Fruit fly (Drosophila melanogaster) whole organism, embryonic: Measurements from ENCODE around the gene CG42798.
A peak's percentile ranks its signal among the peaks of the same experiment; 100 is the strongest.

Experiments
- Asciz ChIP-seq: fragments of 200-800 bp; sonication (Bioruptor generic); optimal IDR thresholded peaks from 2 replicates; lab custom pipeline; 2017; ENCODE audit warnings: missing biosample characterization, mild to moderate bottlenecking, missing genetic modification characterization, missing genetic modification reagents
- BEAF-32 ChIP-seq: fragments of 200-800 bp; sonication (Bioruptor generic); optimal IDR thresholded peaks from 3 replicates; lab custom pipeline; 2017; ENCODE audit warnings: missing biosample characterization, missing genetic modification characterization, mild to moderate bottlenecking, moderate library complexity, missing genetic modification reagents
- CG10267 ChIP-seq: fragments of 200-800 bp; sonication (Bioruptor generic); optimal IDR thresholded peaks from 2 replicates; lab custom pipeline; 2018; ENCODE audit warnings: missing biosample characterization, mild to moderate bottlenecking, missing genetic modification characterization, moderate library complexity
- CG10366 ChIP-seq: fragments of 200-800 bp; sonication (Bioruptor generic); IDR thresholded peaks from 2 replicates; pipeline ENCODE4 v1.3.6; 2022; ENCODE audit warnings: missing biosample characterization, missing genetic modification characterization
- CG10979 ChIP-seq: fragments of 200-800 bp; sonication (Bioruptor generic); optimal IDR thresholded peaks from 2 replicates; lab custom pipeline; 2018; ENCODE audit warnings: missing biosample characterization, mild to moderate bottlenecking, missing genetic modification characterization, moderate library complexity
- CG12155 ChIP-seq: fragments of 200-800 bp; sonication (Bioruptor generic); optimal IDR thresholded peaks from 3 replicates; lab custom pipeline; 2016; ENCODE audit warnings: missing biosample characterization, missing genetic modification characterization
- CG1233 ChIP-seq: fragments of 200-800 bp; sonication (Bioruptor generic); optimal IDR thresholded peaks from 4 replicates; lab custom pipeline; 2018; ENCODE audit warnings: missing biosample characterization, mild to moderate bottlenecking, missing genetic modification characterization
- CG13123 ChIP-seq: fragments of 200-800 bp; sonication (Bioruptor generic); optimal IDR thresholded peaks from 2 replicates; lab custom pipeline; 2016; ENCODE audit warnings: missing biosample characterization, missing genetic modification characterization
- CG13624 ChIP-seq: fragments of 200-800 bp; sonication (Bioruptor generic); optimal IDR thresholded peaks from 2 replicates; lab custom pipeline; 2016; ENCODE audit warnings: missing biosample characterization, missing genetic modification characterization
- CG1603 ChIP-seq: fragments of 200-800 bp; sonication (Bioruptor generic); optimal IDR thresholded peaks from 2 replicates; lab custom pipeline; 2019; ENCODE audit warnings: missing biosample characterization, mild to moderate bottlenecking, missing genetic modification characterization, moderate library complexity
- CG17802 ChIP-seq: fragments of 200-800 bp; sonication (Bioruptor generic); optimal IDR thresholded peaks from 2 replicates; lab custom pipeline; 2018; ENCODE audit warnings: missing biosample characterization, mild to moderate bottlenecking, missing genetic modification characterization, moderate library complexity
- CG30431 ChIP-seq: fragments of 200-800 bp; sonication (Bioruptor generic); optimal IDR thresholded peaks from 2 replicates; lab custom pipeline; 2017; ENCODE audit warnings: missing biosample characterization, missing genetic modification characterization
- CG31388 ChIP-seq: fragments of 200-800 bp; sonication (Bioruptor generic); optimal IDR thresholded peaks from 2 replicates; lab custom pipeline; 2016; ENCODE audit warnings: missing biosample characterization, missing genetic modification characterization
- CG32767 ChIP-seq: fragments of 200-800 bp; sonication (Bioruptor generic); IDR thresholded peaks from 2 replicates; pipeline ENCODE4 v1.3.6; 2022; ENCODE audit warnings: missing biosample characterization, missing genetic modification characterization
- CG34224 ChIP-seq: fragments of 200-800 bp; sonication (Bioruptor generic); IDR thresholded peaks from 3 replicates; pipeline ENCODE4 v1.3.6; 2022; ENCODE audit warnings: missing biosample characterization, missing genetic modification characterization; ENCODE audit not compliant: partially characterized antibody
- CG34422 ChIP-seq: fragments of 200-800 bp; sonication (Bioruptor generic); IDR thresholded peaks from 3 replicates; pipeline ENCODE4 v1.3.6; 2022; ENCODE audit warnings: missing biosample characterization, missing genetic modification characterization
- CG42726 ChIP-seq: fragments of 200-800 bp; sonication (Bioruptor generic); IDR thresholded peaks from 2 replicates; pipeline ENCODE4 v1.3.6; 2022; ENCODE audit warnings: missing biosample characterization, missing genetic modification characterization; ENCODE audit not compliant: partially characterized antibody
- CG4404 ChIP-seq: fragments of 200-800 bp; sonication (Bioruptor generic); IDR thresholded peaks from 2 replicates; pipeline ENCODE4 v1.3.6; 2022; ENCODE audit warnings: missing biosample characterization, missing genetic modification characterization
- CG6813 ChIP-seq: fragments of 200-800 bp; sonication (Bioruptor generic); optimal IDR thresholded peaks from 2 replicates; lab custom pipeline; 2017; ENCODE audit warnings: missing biosample characterization, missing genetic modification characterization, mild to moderate bottlenecking, moderate library complexity, missing genetic modification reagents
- CG9609 ChIP-seq: fragments of 200-800 bp; sonication (Bioruptor generic); optimal IDR thresholded peaks from 3 replicates; lab custom pipeline; 2016; ENCODE audit warnings: missing biosample characterization, missing genetic modification characterization
- CkIIα-i1 ChIP-seq: fragments of 200-800 bp; sonication (Bioruptor generic); IDR thresholded peaks from 2 replicates; pipeline ENCODE4 v1.3.6; 2022; ENCODE audit warnings: missing biosample characterization, missing genetic modification characterization
- Dfd ChIP-seq, 2 experiments: fragments of >200 bp; optimal IDR thresholded peaks; 2 replicates each; lab custom pipeline; 2017; ENCODE audit warnings: missing biosample characterization in 2 of 2, missing genetic modification characterization in 2 of 2
- Fer1 ChIP-seq: fragments of 200-800 bp; sonication (Bioruptor generic); optimal IDR thresholded peaks from 2 replicates; lab custom pipeline; 2017; ENCODE audit warnings: missing biosample characterization, mild to moderate bottlenecking, missing genetic modification characterization
- HLH4C ChIP-seq: fragments of 200-800 bp; sonication (Bioruptor generic); IDR thresholded peaks from 3 replicates; pipeline ENCODE4 v1.3.6; 2022; ENCODE audit warnings: missing biosample characterization, missing genetic modification characterization; ENCODE audit not compliant: partially characterized antibody
- HLH54F ChIP-seq: fragments of 200-800 bp; sonication (Bioruptor generic); optimal IDR thresholded peaks from 3 replicates; lab custom pipeline; 2016; ENCODE audit warnings: missing biosample characterization, missing genetic modification characterization
- Hmr ChIP-seq: fragments of 200-800 bp; sonication (Bioruptor generic); optimal IDR thresholded peaks from 3 replicates; lab custom pipeline; 2017; ENCODE audit warnings: mild to moderate bottlenecking, missing biosample characterization, missing genetic modification reagents, missing genetic modification characterization
- NC2β ChIP-seq: fragments of 200-800 bp; sonication (Bioruptor generic); optimal IDR thresholded peaks from 2 replicates; lab custom pipeline; 2016; ENCODE audit warnings: missing biosample characterization, missing genetic modification characterization
- NK7.1 ChIP-seq: fragments of 200-800 bp; sonication (Bioruptor generic); optimal IDR thresholded peaks from 3 replicates; lab custom pipeline; 2016; ENCODE audit warnings: missing biosample characterization, missing genetic modification characterization
- Oaz ChIP-seq: fragments of 200-800 bp; sonication (Bioruptor generic); IDR thresholded peaks from 2 replicates; pipeline ENCODE4 v1.3.6; 2022; ENCODE audit warnings: missing biosample characterization, missing genetic modification characterization
- ac ChIP-seq: fragments of 200-800 bp; sonication (Bioruptor generic); optimal IDR thresholded peaks from 3 replicates; lab custom pipeline; 2017; ENCODE audit warnings: missing biosample characterization, mild to moderate bottlenecking, missing genetic modification characterization
- ara ChIP-seq: fragments of 200-800 bp; sonication (Bioruptor generic); IDR thresholded peaks from 2 replicates; pipeline ENCODE4 v1.3.6; 2022; ENCODE audit warnings: missing biosample characterization, missing genetic modification characterization
- ase ChIP-seq: fragments of 200-800 bp; sonication (Bioruptor generic); IDR thresholded peaks from 3 replicates; pipeline ENCODE4 v1.3.6; 2022; ENCODE audit warnings: missing biosample characterization, missing genetic modification characterization
- dimm ChIP-seq: fragments of 200-800 bp; sonication (Bioruptor generic); IDR thresholded peaks from 2 replicates; pipeline ENCODE4 v1.3.6; 2022; ENCODE audit warnings: missing biosample characterization, missing genetic modification characterization
- en ChIP-seq: fragments of 200-800 bp; sonication (Bioruptor generic); optimal IDR thresholded peaks from 2 replicates; lab custom pipeline; 2016; ENCODE audit warnings: missing biosample characterization, missing genetic modification characterization
- esg ChIP-seq: fragments of 200-800 bp; sonication (Bioruptor generic); conservative IDR thresholded peaks from 2 replicates; pipeline ENCODE4 v1.3.6; 2022; ENCODE audit warnings: missing biosample characterization, missing genetic modification characterization
- eyg ChIP-seq: fragments of 200-800 bp; sonication (Bioruptor generic); optimal IDR thresholded peaks from 3 replicates; lab custom pipeline; 2016; ENCODE audit warnings: missing biosample characterization, missing genetic modification characterization
- gro ChIP-seq: fragments of 200-800 bp; sonication (Bioruptor generic); optimal IDR thresholded peaks from 2 replicates; lab custom pipeline; 2016; ENCODE audit warnings: missing biosample characterization, missing genetic modification characterization
- jumu ChIP-seq: fragments of 200-800 bp; sonication (Bioruptor generic); optimal IDR thresholded peaks from 3 replicates; lab custom pipeline; 2016; ENCODE audit warnings: missing biosample characterization, missing genetic modification characterization
- otp ChIP-seq: fragments of 200-800 bp; sonication (Bioruptor generic); IDR thresholded peaks from 3 replicates; pipeline ENCODE4, ENCODE4 v1.3.6; 2022; ENCODE audit warnings: missing biosample characterization, missing genetic modification characterization
- p53 ChIP-seq: fragments of 200-800 bp; sonication (Bioruptor generic); optimal IDR thresholded peaks from 2 replicates; lab custom pipeline; 2016; ENCODE audit warnings: missing biosample characterization, missing genetic modification characterization
- pho ChIP-seq: fragments of 200-800 bp; sonication (Bioruptor generic); optimal IDR thresholded peaks from 2 replicates; lab custom pipeline; 2016; ENCODE audit warnings: missing biosample characterization, missing genetic modification characterization
- repo ChIP-seq: fragments of 200-800 bp; sonication (Bioruptor generic); optimal IDR thresholded peaks from 2 replicates; lab custom pipeline; 2016; ENCODE audit warnings: missing biosample characterization, missing genetic modification characterization
- run ChIP-seq: fragments of 200-800 bp; sonication (Bioruptor generic); optimal IDR thresholded peaks from 3 replicates; lab custom pipeline; 2018; ENCODE audit warnings: missing biosample characterization, mild to moderate bottlenecking, missing genetic modification characterization
- salm ChIP-seq: fragments of 200-800 bp; sonication (Bioruptor generic); optimal IDR thresholded peaks from 2 replicates; lab custom pipeline; 2018; ENCODE audit warnings: missing biosample characterization, mild to moderate bottlenecking, missing genetic modification characterization
- schlank ChIP-seq: fragments of 200-800 bp; sonication (Bioruptor generic); optimal IDR thresholded peaks from 2 replicates; lab custom pipeline; 2018; ENCODE audit warnings: missing biosample characterization, mild to moderate bottlenecking, missing genetic modification characterization
- slbo ChIP-seq: fragments of 200-800 bp; sonication (Bioruptor generic); IDR thresholded peaks from 2 replicates; pipeline ENCODE4 v1.3.6; 2022; ENCODE audit warnings: missing biosample characterization, missing genetic modification characterization
- sna ChIP-seq: fragments of 200-800 bp; sonication (Bioruptor generic); IDR thresholded peaks from 2 replicates; pipeline ENCODE4 v1.3.6; 2022; ENCODE audit warnings: missing biosample characterization, missing genetic modification characterization; ENCODE audit not compliant: partially characterized antibody
- stwl ChIP-seq: fragments of 200-800 bp; sonication (Bioruptor generic); optimal IDR thresholded peaks from 3 replicates; lab custom pipeline; 2018; ENCODE audit warnings: missing biosample characterization, mild to moderate bottlenecking, missing genetic modification characterization, moderate library complexity
- tgo ChIP-seq: fragments of 200-800 bp; sonication (Bioruptor generic); IDR thresholded peaks from 3 replicates; pipeline ENCODE4 v1.3.6; 2022; ENCODE audit warnings: missing biosample characterization, missing genetic modification characterization
- twi ChIP-seq: fragments of 200-800 bp; optimal IDR thresholded peaks from 2 replicates; lab custom pipeline; 2019; ENCODE audit warnings: missing biosample characterization, mild to moderate bottlenecking, missing genetic modification characterization, moderate library complexity

Gene CG42798

dm6 chr3R:17391313-17391845 lies 15.1 kb upstream of the CG42798 start, which contains the start of the genes Brf and sds22 (continued):
- TF ChIP-seq CG13624 (GFP tag; lab: Kevin White, UChicago) (peak; percentile 96), CG34422 (GFP tag; lab: Robert Waterston, UW) (peak; percentile 97), repo (GFP tag; lab: Kevin White, UChicago) (peak; percentile 90), CG9609 (GFP tag; lab: Kevin White, UChicago) (peak; percentile 97), CG1233 (peak; percentile 95), tgo (GFP tag; lab: Robert Waterston, UW) (peak; percentile 95), Oaz (GFP tag; lab: Robert Waterston, UW) (peak; percentile 84), dimm (peak; percentile 77), sna (GFP tag; lab: Robert Waterston, UW) (peak; percentile 72; the same call in 1 of the 2 replicates), HLH4C (GFP tag; lab: Robert Waterston, UW) (peak; percentile 73), CG32767 (GFP tag; lab: Robert Waterston, UW) (peak; percentile 92), run (tag; lab: Kevin White, UChicago) (peak; percentile 47), stwl (tag; lab: Kevin White, UChicago) (peak; percentile 90), Dfd (GFP tag; optimal IDR thresholded peaks at IDR 0.05; lab: Kevin White, UChicago) (peak in 1 of 2 experiments; percentile 91), slbo (GFP tag; lab: Robert Waterston, UW) (peak; percentile 96), twi (tag; lab: Kevin White, UChicago) (peak; percentile 94), CG31388 (GFP tag; lab: Kevin White, UChicago) (peak; percentile 95), CG30431 (peak; percentile 91), CG12155 (GFP tag; lab: Kevin White, UChicago) (peak; percentile 96), en (peak; percentile 83), CG17802 (tag; lab: Kevin White, UChicago) (peak; percentile 81), otp (peak; percentile 79), ase (GFP tag; lab: Robert Waterston, UW) (peak; percentile 92), pho (GFP tag; lab: Kevin White, UChicago) (peak; percentile 97), Hmr (GFP tag; lab: Kevin White, UChicago) (peak; percentile 94), CG6813 (GFP tag; lab: Kevin White, UChicago) (peak; percentile 81), CkIIα-i1 (no peak), jumu (GFP tag; lab: Kevin White, UChicago) (peak; percentile 94), HLH54F (peak; percentile 97), CG10979 (tag; lab: Kevin White, UChicago) (peak; percentile 92), CG34224 (peak; percentile 53; the same call in 1 of the 3 replicates), eyg (GFP tag; lab: Kevin White, UChicago) (peak; percentile 80), BEAF-32 (GFP tag; lab: Kevin White, UChicago) (peak; percentile 87), CG13123 (peak; percentile 94), CG1603 (tag; lab: Kevin White, UChicago) (peak; percentile 93), CG42726 (GFP tag; lab: Robert Waterston, UW) (no peak), Fer1 (GFP tag; lab: Kevin White, UChicago) (peak; percentile 93), Asciz (peak; percentile 86), CG10267 (peak; percentile 100), schlank (tag; lab: Kevin White, UChicago) (peak; percentile 90), gro (GFP tag; lab: Kevin White, UChicago) (peak; percentile 96), ac (GFP tag; lab: Kevin White, UChicago) (peak; percentile 55), p53 (GFP tag; lab: Kevin White, UChicago) (peak; percentile 78), NC2β (peak; percentile 95), esg (GFP tag; lab: Robert Waterston, UW) (peak; percentile 91), NK7.1 (GFP tag; lab: Kevin White, UChicago) (peak; percentile 86), ara (GFP tag; lab: Robert Waterston, UW) (peak; percentile 91), salm (peak; percentile 78), CG4404 (GFP tag; lab: Robert Waterston, UW) (peak; percentile 95), CG10366 (GFP tag; lab: Robert Waterston, UW) (peak; percentile 91)
